Fruit fly (Drosophila melanogaster) whole organism, embryonic: ENCODE measurements around the gene Oatp33Eb.

Experiments used
- B-H2 ChIP-seq: fragments of 200-800 bp; sonication (Bioruptor generic); optimal IDR thresholded peaks from 2 replicates; lab custom pipeline; 2018; ENCODE audit warnings: missing biosample characterization, mild to moderate bottlenecking, missing genetic modification characterization
- Bteb2 ChIP-seq: fragments of 200-800 bp; sonication (Bioruptor generic); optimal IDR thresholded peaks from 2 replicates; lab custom pipeline; 2016; ENCODE audit warnings: missing biosample characterization, missing genetic modification characterization
- CG10274 ChIP-seq: fragments of 200-800 bp; sonication (Bioruptor generic); optimal IDR thresholded peaks from 3 replicates; lab custom pipeline; 2017; ENCODE audit warnings: missing biosample characterization, mild to moderate bottlenecking, missing genetic modification characterization
- CG11695 ChIP-seq: fragments of 200-800 bp; sonication (Bioruptor generic); IDR thresholded peaks from 3 replicates; pipeline ENCODE4 v1.3.6; 2022; ENCODE audit warnings: missing biosample characterization, missing genetic modification characterization
- CG12219 ChIP-seq: fragments of 200-800 bp; sonication (Bioruptor generic); optimal IDR thresholded peaks from 3 replicates; lab custom pipeline; 2018; ENCODE audit warnings: missing biosample characterization, mild to moderate bottlenecking, missing genetic modification characterization
- CG12659 ChIP-seq: fragments of 200-800 bp; sonication (Bioruptor generic); optimal IDR thresholded peaks from 3 replicates; lab custom pipeline; 2017; ENCODE audit warnings: mild to moderate bottlenecking, missing biosample characterization, missing genetic modification reagents, missing genetic modification characterization
- CG13296 ChIP-seq: fragments of 200-800 bp; sonication (Bioruptor generic); optimal IDR thresholded peaks from 3 replicates; lab custom pipeline; 2018; ENCODE audit warnings: missing biosample characterization, mild to moderate bottlenecking, missing genetic modification characterization
- CG14014 ChIP-seq: fragments of 200-800 bp; sonication (Bioruptor generic); IDR thresholded peaks from 2 replicates; pipeline ENCODE4 v1.3.6; 2022; ENCODE audit warnings: missing biosample characterization, missing genetic modification characterization
- CG14667 ChIP-seq: fragments of 200-800 bp; sonication (Bioruptor generic); IDR thresholded peaks from 2 replicates; pipeline ENCODE4 v1.3.6; 2022; ENCODE audit warnings: missing biosample characterization, missing genetic modification characterization
- CG15479 ChIP-seq: fragments of 200-800 bp; sonication (Bioruptor generic); optimal IDR thresholded peaks from 3 replicates; lab custom pipeline; 2019; ENCODE audit warnings: missing biosample characterization, mild to moderate bottlenecking, missing genetic modification characterization, moderate library complexity
- CG17361 ChIP-seq: fragments of 200-800 bp; sonication (Bioruptor generic); IDR thresholded peaks from 3 replicates; pipeline ENCODE4 v1.3.6; 2022; ENCODE audit warnings: missing biosample characterization, missing genetic modification characterization
- CG30020 ChIP-seq: fragments of 200-800 bp; optimal IDR thresholded peaks from 2 replicates; lab custom pipeline; 2019; ENCODE audit warnings: missing biosample characterization, mild to moderate bottlenecking, missing genetic modification characterization, moderate library complexity
- CG31441 ChIP-seq: fragments of 200-800 bp; sonication (Bioruptor generic); IDR thresholded peaks from 2 replicates; pipeline ENCODE4 v1.3.6; 2022; ENCODE audit warnings: missing biosample characterization, missing genetic modification characterization
- CG3407 ChIP-seq: fragments of 200-800 bp; sonication (Bioruptor generic); optimal IDR thresholded peaks from 2 replicates; lab custom pipeline; 2018; ENCODE audit warnings: missing biosample characterization, mild to moderate bottlenecking, missing genetic modification characterization
- CG5245 ChIP-seq: fragments of 200-800 bp; sonication (Bioruptor generic); optimal IDR thresholded peaks from 3 replicates; lab custom pipeline; 2016; ENCODE audit warnings: missing biosample characterization, missing genetic modification characterization
- CG8388 ChIP-seq: fragments of 200-800 bp; sonication (Bioruptor generic); optimal IDR thresholded peaks from 2 replicates; lab custom pipeline; 2019; ENCODE audit warnings: missing biosample characterization, mild to moderate bottlenecking, missing genetic modification characterization, moderate library complexity
- CG9727 ChIP-seq: fragments of 200-800 bp; sonication (Bioruptor generic); optimal IDR thresholded peaks from 3 replicates; lab custom pipeline; 2017; ENCODE audit warnings: missing biosample characterization, mild to moderate bottlenecking, missing genetic modification characterization
- Dek ChIP-seq: fragments of 200-800 bp; sonication (Bioruptor generic); optimal IDR thresholded peaks from 3 replicates; lab custom pipeline; 2019; ENCODE audit warnings: missing biosample characterization, mild to moderate bottlenecking, missing genetic modification characterization, moderate library complexity
- E2f1 ChIP-seq: fragments of 200-800 bp; sonication (Bioruptor generic); IDR thresholded peaks from 2 replicates; pipeline ENCODE4 v1.3.6; 2022; ENCODE audit warnings: missing biosample characterization, missing genetic modification characterization
- Fer3 ChIP-seq: fragments of 200-800 bp; sonication (Bioruptor generic); optimal IDR thresholded peaks from 2 replicates; lab custom pipeline; 2018; ENCODE audit warnings: missing biosample characterization, mild to moderate bottlenecking, missing genetic modification characterization, moderate library complexity
- Hsf ChIP-seq: fragments of 200-800 bp; sonication (Bioruptor generic); optimal IDR thresholded peaks from 3 replicates; lab custom pipeline; 2016; ENCODE audit warnings: missing biosample characterization, missing genetic modification characterization
- Kr ChIP-seq: fragments of 200-800 bp; sonication (Bioruptor generic); optimal IDR thresholded peaks from 2 replicates; lab custom pipeline; 2017; ENCODE audit warnings: missing biosample characterization, mild to moderate bottlenecking, missing genetic modification characterization
- Nf-YA ChIP-seq: fragments of 200-800 bp; sonication (Bioruptor generic); IDR thresholded peaks from 2 replicates; pipeline ENCODE4 v1.3.6; 2022; ENCODE audit warnings: missing biosample characterization, missing genetic modification characterization
- Nf-YB ChIP-seq: fragments of 200-800 bp; sonication (Bioruptor generic); optimal IDR thresholded peaks from 3 replicates; lab custom pipeline; 2019; ENCODE audit warnings: missing biosample characterization, mild to moderate bottlenecking, missing genetic modification characterization, moderate library complexity
- Nf-YC ChIP-seq: fragments of 200-800 bp; optimal IDR thresholded peaks from 3 replicates; lab custom pipeline; 2019; ENCODE audit warnings: missing biosample characterization, mild to moderate bottlenecking, missing genetic modification characterization, moderate library complexity
- Sin3A ChIP-seq: fragments of >200 bp; optimal IDR thresholded peaks from 2 replicates; lab custom pipeline; 2018
- Six4 ChIP-seq: fragments of 200-800 bp; sonication (Bioruptor generic); optimal IDR thresholded peaks from 2 replicates; lab custom pipeline; 2016; ENCODE audit warnings: missing biosample characterization, missing genetic modification characterization
- Sry-β ChIP-seq: fragments of 200-800 bp; sonication (Bioruptor generic); optimal IDR thresholded peaks from 2 replicates; lab custom pipeline; 2018; ENCODE audit warnings: missing biosample characterization, mild to moderate bottlenecking, missing genetic modification characterization, moderate library complexity
- Sry-δ ChIP-seq: fragments of 200-800 bp; sonication (Bioruptor generic); optimal IDR thresholded peaks from 2 replicates; lab custom pipeline; 2016; ENCODE audit warnings: missing biosample characterization, missing genetic modification characterization
- bowl ChIP-seq: fragments of 200-800 bp; sonication (Bioruptor generic); IDR thresholded peaks from 2 replicates; pipeline ENCODE4 v1.3.6; 2022; ENCODE audit warnings: missing biosample characterization, missing genetic modification characterization
- btn ChIP-seq: fragments of 200-800 bp; sonication (Bioruptor generic); optimal IDR thresholded peaks from 2 replicates; lab custom pipeline; 2016; ENCODE audit warnings: missing biosample characterization, missing genetic modification characterization
- disco-r ChIP-seq: fragments of 200-800 bp; sonication (Bioruptor generic); optimal IDR thresholded peaks from 2 replicates; lab custom pipeline; 2016; ENCODE audit warnings: missing biosample characterization, missing genetic modification characterization
- dpn ChIP-seq, 2 experiments: fragments of 200-800 bp; sonication (Bioruptor generic); optimal IDR thresholded peaks; 3 replicates each; lab custom pipeline; 2016; ENCODE audit warnings: missing biosample characterization in 2 of 2, missing genetic modification characterization in 2 of 2
- emc ChIP-seq: fragments of 200-800 bp; sonication (Bioruptor generic); optimal IDR thresholded peaks from 2 replicates; lab custom pipeline; 2016; ENCODE audit warnings: missing biosample characterization, missing genetic modification characterization
- esg ChIP-seq: fragments of 200-800 bp; sonication (Bioruptor generic); conservative IDR thresholded peaks from 2 replicates; pipeline ENCODE4 v1.3.6; 2022; ENCODE audit warnings: missing biosample characterization, missing genetic modification characterization
- gsb-n ChIP-seq: fragments of 200-800 bp; sonication (Bioruptor generic); optimal IDR thresholded peaks from 3 replicates; lab custom pipeline; 2018; ENCODE audit warnings: missing biosample characterization, mild to moderate bottlenecking, missing genetic modification characterization
- lmd ChIP-seq: fragments of 200-800 bp; sonication (Bioruptor generic); IDR thresholded peaks from 2 replicates; pipeline ENCODE4 v1.3.6; 2022; ENCODE audit warnings: missing biosample characterization, missing genetic modification characterization
- luna ChIP-seq: fragments of 200-800 bp; sonication (Bioruptor generic); optimal IDR thresholded peaks from 2 replicates; lab custom pipeline; 2016; ENCODE audit warnings: missing biosample characterization, missing genetic modification characterization
- nom ChIP-seq: fragments of 200-800 bp; sonication (Bioruptor generic); optimal IDR thresholded peaks from 2 replicates; lab custom pipeline; 2017; ENCODE audit warnings: missing biosample characterization, missing genetic modification characterization, mild to moderate bottlenecking, moderate library complexity, missing genetic modification reagents
- pros ChIP-seq: fragments of 200-800 bp; sonication (Bioruptor generic); optimal IDR thresholded peaks from 3 replicates; lab custom pipeline; 2019; ENCODE audit warnings: missing biosample characterization, mild to moderate bottlenecking, missing genetic modification characterization, moderate library complexity
- psq ChIP-seq: fragments of 200-800 bp; sonication (Bioruptor generic); optimal IDR thresholded peaks from 2 replicates; lab custom pipeline; 2017; ENCODE audit warnings: missing biosample characterization, missing genetic modification characterization
- rib ChIP-seq: fragments of 200-800 bp; sonication (Bioruptor generic); IDR thresholded peaks from 2 replicates; pipeline ENCODE4 v1.3.6; 2022; ENCODE audit warnings: missing biosample characterization, missing genetic modification characterization
- slbo ChIP-seq: fragments of 200-800 bp; sonication (Bioruptor generic); IDR thresholded peaks from 2 replicates; pipeline ENCODE4 v1.3.6; 2022; ENCODE audit warnings: missing biosample characterization, missing genetic modification characterization
- stwl ChIP-seq: fragments of 200-800 bp; sonication (Bioruptor generic); optimal IDR thresholded peaks from 3 replicates; lab custom pipeline; 2018; ENCODE audit warnings: missing biosample characterization, mild to moderate bottlenecking, missing genetic modification characterization, moderate library complexity
- tna ChIP-seq: fragments of 200-800 bp; sonication (Bioruptor generic); IDR thresholded peaks from 2 replicates; pipeline ENCODE4 v1.3.6; 2022; ENCODE audit warnings: missing biosample characterization, missing genetic modification characterization; ENCODE audit not compliant: partially characterized antibody
- trh ChIP-seq: fragments of 200-800 bp; sonication (Bioruptor generic); optimal IDR thresholded peaks from 2 replicates; lab custom pipeline; 2016; ENCODE audit warnings: missing biosample characterization, missing genetic modification characterization
- twi ChIP-seq: fragments of 200-800 bp; optimal IDR thresholded peaks from 2 replicates; lab custom pipeline; 2019; ENCODE audit warnings: missing biosample characterization, mild to moderate bottlenecking, missing genetic modification characterization, moderate library complexity
- wdn ChIP-seq: fragments of 200-800 bp; sonication (Bioruptor generic); IDR thresholded peaks from 2 replicates; pipeline ENCODE4 v1.3.6; 2022; ENCODE audit warnings: missing biosample characterization, missing genetic modification characterization
- wek ChIP-seq: fragments of 200-800 bp; sonication (Bioruptor generic); optimal IDR thresholded peaks from 3 replicates; lab custom pipeline; 2018; ENCODE audit warnings: missing biosample characterization, mild to moderate bottlenecking, missing genetic modification characterization, moderate library complexity

Gene Oatp33Eb

DNA sequence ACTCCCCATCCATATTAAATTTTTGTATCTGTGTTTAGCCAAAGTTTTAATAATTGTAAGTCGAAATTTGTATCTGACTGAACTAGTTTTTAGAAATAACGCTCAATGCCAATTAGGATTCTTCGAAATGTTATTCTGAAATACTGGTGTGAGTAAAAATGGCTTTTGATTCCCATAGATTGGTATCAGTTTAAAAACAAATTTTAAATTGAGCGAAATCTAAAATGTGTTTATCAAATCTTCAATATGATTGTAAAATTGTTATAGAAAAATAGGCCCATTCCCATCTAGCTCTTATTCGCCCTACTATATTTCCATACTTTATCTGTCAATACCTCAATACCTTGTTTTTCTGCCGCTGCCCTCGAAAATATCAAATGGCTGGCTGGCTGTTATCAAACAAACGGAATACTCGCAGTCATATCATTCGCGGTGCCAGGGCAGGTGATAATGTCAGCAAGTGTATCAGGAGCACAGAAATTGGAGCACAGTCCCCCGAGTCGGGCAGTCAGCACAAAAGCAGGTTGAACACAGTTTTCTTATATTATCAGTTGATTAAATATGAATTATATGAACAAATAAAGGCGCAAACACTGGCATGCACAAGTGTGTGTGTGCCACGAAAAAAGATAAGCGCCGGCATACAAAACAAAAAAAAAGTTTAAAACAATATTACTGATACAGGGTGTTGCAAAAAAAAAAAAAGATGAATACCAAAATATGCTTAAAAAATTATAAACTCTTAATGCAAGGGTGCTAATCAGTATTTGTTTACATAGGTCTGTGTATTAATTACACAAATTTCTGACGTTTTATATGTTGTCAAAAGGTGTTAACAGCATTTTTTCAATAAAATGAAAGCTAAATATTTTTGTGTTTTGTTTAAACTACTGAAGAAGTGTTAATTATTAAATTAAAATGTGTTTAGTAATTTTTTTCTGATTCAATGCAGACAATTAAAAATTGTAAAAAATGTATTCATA, 49.3 kb downstream of the Oatp33Eb start, which contains the start of gene t-cup (continued):
- TF ChIP-seq B-H2 (GFP tag; lab: Kevin White, UChicago) (peak; percentile 80), CG14667 (GFP tag; lab: Robert Waterston, UW) (no peak), Nf-YB (GFP tag; lab: Kevin White, UChicago) (peak; percentile 64), Sry-β (peak; percentile 49), Kr (GFP tag; lab: Kevin White, UChicago) (peak; percentile 5), btn (GFP tag; lab: Kevin White, UChicago) (peak; percentile 29), CG5245 (peak; percentile 33), E2f1 (peak; percentile 63; the same call in 1 of the 2 replicates), dpn (GFP tag; optimal IDR thresholded peaks at IDR 0.05; lab: Kevin White, UChicago) (peak in 1 of 2 experiments; percentile 61), wdn (GFP tag; lab: Robert Waterston, UW) (peak; percentile 58), luna (no peak), rib (GFP tag; lab: Robert Waterston, UW) (peak; percentile 84), CG13296 (GFP tag; lab: Kevin White, UChicago) (peak; percentile 89), CG12659 (GFP tag; lab: Kevin White, UChicago) (peak; percentile 78), CG31441 (GFP tag; lab: Robert Waterston, UW) (peak; percentile 69), Bteb2 (GFP tag; lab: Kevin White, UChicago) (peak; percentile 58), CG3407 (GFP tag; lab: Kevin White, UChicago) (peak; percentile 88), CG14014 (GFP tag; lab: Robert Waterston, UW) (peak; percentile 71; the same call in 1 of the 2 replicates), CG8388 (GFP tag; lab: Kevin White, UChicago) (peak; percentile 24), slbo (GFP tag; lab: Robert Waterston, UW) (peak; percentile 35), Hsf (peak; percentile 32), psq (GFP tag; lab: Kevin White, UChicago) (peak; percentile 44), trh (GFP tag; lab: Kevin White, UChicago) (peak; percentile 10), Nf-YC (tag; lab: Kevin White, UChicago) (peak; percentile 58), gsb-n (tag; lab: Kevin White, UChicago) (peak; percentile 74), CG9727 (GFP tag; lab: Kevin White, UChicago) (peak; percentile 69), lmd (GFP tag; lab: Robert Waterston, UW) (peak; percentile 40; the same call in 1 of the 2 replicates), CG11695 (GFP tag; lab: Robert Waterston, UW) (peak; percentile 69), CG10274 (peak; percentile 65), esg (GFP tag; lab: Robert Waterston, UW) (no peak), twi (peak; percentile 32), Dek (tag; lab: Kevin White, UChicago) (peak; percentile 63), emc (GFP tag; lab: Kevin White, UChicago) (no peak), stwl (tag; lab: Kevin White, UChicago) (peak; percentile 2), wek (GFP tag; lab: Kevin White, UChicago) (peak; percentile 86), CG15479 (no peak), Sry-δ (GFP tag; lab: Kevin White, UChicago) (peak; percentile 22), CG30020 (no peak), CG17361 (GFP tag; lab: Robert Waterston, UW) (no peak), Fer3 (tag; lab: Kevin White, UChicago) (peak; percentile 73), Sin3A (lab: Kevin White, UChicago) (no peak), disco-r (no peak), pros (GFP tag; lab: Kevin White, UChicago) (no peak), tna (GFP tag; lab: Robert Waterston, UW) (peak; percentile 34; the same call in 1 of the 2 replicates), bowl (GFP tag; lab: Robert Waterston, UW) (0 out of 2 replicates have a peak, but pooled peaks have one; percentile 34), Six4 (GFP tag; lab: Kevin White, UChicago) (no peak), CG12219 (GFP tag; lab: Kevin White, UChicago) (peak; percentile 70), nom (GFP tag; lab: Kevin White, UChicago) (peak; percentile 48), Nf-YA (GFP tag; lab: Robert Waterston, UW) (peak; percentile 75)
